5 worm cellular contexts compared by ENCODE assay signal in genomic region chrX:8386068-8386851, ce11.
TF ChIP-seq lines count a peak whose summit lies in the region.

No protein-coding gene starts in this region.

TF ChIP-seq in whole organism, L1 larva, 84 proteins besides CTCF, POLR2A, EP300 and RAD21 (continues in another document):
- TF ChIP-seq egl-13 (tag; optimal IDR thresholded peaks at IDR 0.05; lab: Kevin White, UChicago) = peak; percentile 40
- TF ChIP-seq ceh-82 (tag; optimal IDR thresholded peaks at IDR 0.05; lab: Kevin White, UChicago) = peak; percentile 15 to 35 (median 34)
- no peak for TF ChIP-seq nhr-237 (tag; optimal IDR thresholded peaks at IDR 0.05; lab: Kevin White, UChicago)
- peak; percentile 59 for TF ChIP-seq tbx-2 (tag; optimal IDR thresholded peaks at IDR 0.05; lab: Kevin White, UChicago)
- TF ChIP-seq F16B12.6 (tag; optimal IDR thresholded peaks at IDR 0.05; lab: Kevin White, UChicago) = no peak
- no peak for TF ChIP-seq fkh-10 (GFP tag; optimal IDR thresholded peaks at IDR 0.05; lab: Kevin White, UChicago)
- TF ChIP-seq lin-14 (GFP tag; optimal IDR thresholded peaks at IDR 0.05; lab: Kevin White, UChicago) = peak; percentile 62
- peak; percentile 55 for TF ChIP-seq xbp-1 (tag; optimal IDR thresholded peaks at IDR 0.05; lab: Kevin White, UChicago)
- TF ChIP-seq efl-1 (optimal IDR thresholded peaks at IDR 0.05; lab: Kevin White, UChicago) = no peak
- peak in 1 of 2 experiments; percentile 77 for TF ChIP-seq efl-1 (GFP tag; optimal IDR thresholded peaks at IDR 0.05 in 1 of 2; lab: Kevin White, UChicago)
- TF ChIP-seq ceh-88 (GFP tag; IDR thresholded peaks at IDR 0.05; lab: Robert Waterston, UW) = no peak
- TF ChIP-seq ets-5 (GFP tag; IDR thresholded peaks at IDR 0.05; lab: Robert Waterston, UW) = no peak
- peak; percentile 11 for TF ChIP-seq sox-4 (tag; optimal IDR thresholded peaks at IDR 0.05; lab: Kevin White, UChicago)
- TF ChIP-seq pax-3 (tag; optimal IDR thresholded peaks at IDR 0.05; lab: Kevin White, UChicago) = no peak
- no peak for TF ChIP-seq hpl-2 (GFP tag; optimal IDR thresholded peaks at IDR 0.05; lab: Kevin White, UChicago)
- TF ChIP-seq mep-1 (tag; optimal IDR thresholded peaks at IDR 0.05; lab: Kevin White, UChicago) = peak; percentile 70
- 0 out of 2 replicates have a peak, but pooled peaks have one; percentile 13 for TF ChIP-seq mab-9 (GFP tag; IDR thresholded peaks at IDR 0.05; lab: Robert Waterston, UW)
- no peak for TF ChIP-seq Y116A8C.19 (tag; optimal IDR thresholded peaks at IDR 0.05; lab: Kevin White, UChicago; ENCODE audit: borderline replicate concordance)

TF ChIP-seq in whole organism, L3 larva, 47 proteins besides CTCF, POLR2A, EP300 and RAD21:
- TF ChIP-seq pha-4 (tag; optimal IDR thresholded peaks at IDR 0.05; lab: Kevin White, UChicago) (peak; percentile 60), tbx-2 (tag; optimal IDR thresholded peaks at IDR 0.05; lab: Kevin White, UChicago) (peak; percentile 8), egl-5 (tag; optimal IDR thresholded peaks at IDR 0.05; lab: Kevin White, UChicago) (peak; percentile 34), fkh-2 (tag; optimal IDR thresholded peaks at IDR 0.05; lab: Kevin White, UChicago) (no peak), nfya-1 (tag; optimal IDR thresholded peaks at IDR 0.05; lab: Kevin White, UChicago; ENCODE audit: insufficient read depth) (peak; percentile 54), elt-2 (tag; optimal IDR thresholded peaks at IDR 0.05; lab: Kevin White, UChicago) (peak; percentile 16), hmg-11 (tag; optimal IDR thresholded peaks at IDR 0.05; lab: Kevin White, UChicago) (peak; percentile 71), lsy-12 (tag; optimal IDR thresholded peaks at IDR 0.05; lab: Kevin White, UChicago) (peak; percentile 45), jun-1 (tag; optimal IDR thresholded peaks at IDR 0.05; lab: Kevin White, UChicago) (peak; percentile 12), pqm-1 (tag; optimal IDR thresholded peaks at IDR 0.05; lab: Kevin White, UChicago) (peak; percentile 46), nhr-11 (tag; optimal IDR thresholded peaks at IDR 0.05; lab: Kevin White, UChicago) (no peak), nhr-77 (tag; optimal IDR thresholded peaks at IDR 0.05; lab: Kevin White, UChicago) (no peak), lin-39 (tag; optimal IDR thresholded peaks at IDR 0.05; lab: Kevin White, UChicago) (peak; percentile 75)
TF ChIP-seq in whole organism, L3 larva: peak in this region for 10.

TF ChIP-seq in whole organism, early embryonic, 17 proteins besides CTCF, POLR2A, EP300 and RAD21:
- peak; percentile 87 for TF ChIP-seq tbx-11 (GFP tag; IDR thresholded peaks at IDR 0.05; lab: Robert Waterston, UW)
- TF ChIP-seq ets-7 (tag; optimal IDR thresholded peaks at IDR 0.05; lab: Kevin White, UChicago) = peak; percentile 81
- peak; percentile 83 for TF ChIP-seq aly-1 (tag; optimal IDR thresholded peaks at IDR 0.05; lab: Kevin White, UChicago)
- peak; percentile 68 for TF ChIP-seq B0310.2 (tag; optimal IDR thresholded peaks at IDR 0.05; lab: Kevin White, UChicago)
- TF ChIP-seq ceh-36 (tag; optimal IDR thresholded peaks at IDR 0.05; lab: Kevin White, UChicago) = peak; percentile 87
- TF ChIP-seq tbx-37 (GFP tag; conservative IDR thresholded peaks at IDR 0.05; lab: Robert Waterston, UW) = peak; percentile 81
- peak; percentile 63 for TF ChIP-seq tra-4 (tag; optimal IDR thresholded peaks at IDR 0.05; lab: Kevin White, UChicago)
- TF ChIP-seq hmbx-1 (tag; optimal IDR thresholded peaks at IDR 0.05; lab: Kevin White, UChicago) = peak; percentile 68
- peak; percentile 88 for TF ChIP-seq scrt-1 (GFP tag; IDR thresholded peaks at IDR 0.05; lab: Robert Waterston, UW)
- TF ChIP-seq hmg-4 (GFP tag; optimal IDR thresholded peaks at IDR 0.05; lab: Kevin White, UChicago) = peak; percentile 64
- TF ChIP-seq hnd-1 (tag; optimal IDR thresholded peaks at IDR 0.05; lab: Kevin White, UChicago) = peak; percentile 70
- TF ChIP-seq sea-1 (GFP tag; conservative IDR thresholded peaks at IDR 0.05; lab: Robert Waterston, UW) = peak; percentile 84
- peak; percentile 78 for TF ChIP-seq F13C5.2 (tag; optimal IDR thresholded peaks at IDR 0.05; lab: Kevin White, UChicago)
- peak; percentile 93 for TF ChIP-seq pes-1 (GFP tag; IDR thresholded peaks at IDR 0.05; lab: Robert Waterston, UW)
- peak; percentile 75 for TF ChIP-seq ceh-13 (GFP tag; optimal IDR thresholded peaks at IDR 0.05; lab: Kevin White, UChicago)
- TF ChIP-seq ama-1 (optimal IDR thresholded peaks at IDR 0.05; lab: Kevin White, UChicago) = no peak
- TF ChIP-seq flt-1 (GFP tag; IDR thresholded peaks at IDR 0.05; lab: Robert Waterston, UW) = peak; percentile 92

TF ChIP-seq in whole organism, midembryonic, 9 proteins besides CTCF, POLR2A, EP300 and RAD21:
- TF ChIP-seq ztf-23 (GFP tag; IDR thresholded peaks at IDR 0.05; lab: Robert Waterston, UW) = peak; percentile 89
- peak; percentile 55 for TF ChIP-seq cog-1 (tag; optimal IDR thresholded peaks at IDR 0.05; lab: Kevin White, UChicago)
- TF ChIP-seq T22C8.4 (GFP tag; IDR thresholded peaks at IDR 0.05; lab: Robert Waterston, UW) = peak; percentile 86
- peak; percentile 45 for TF ChIP-seq med-1 (GFP tag; optimal IDR thresholded peaks at IDR 0.05; lab: Kevin White, UChicago; ENCODE audit: insufficient read depth)
- TF ChIP-seq ref-1 (GFP tag; conservative IDR thresholded peaks at IDR 0.05; lab: Robert Waterston, UW) = peak; percentile 79
- TF ChIP-seq klf-2 (GFP tag; conservative IDR thresholded peaks at IDR 0.05; lab: Robert Waterston, UW) = peak; percentile 78
- TF ChIP-seq tab-1 (GFP tag; IDR thresholded peaks at IDR 0.05; lab: Robert Waterston, UW) = peak; percentile 89
- peak; percentile 92 for TF ChIP-seq flt-1 (GFP tag; IDR thresholded peaks at IDR 0.05; lab: Robert Waterston, UW)
- TF ChIP-seq ztf-29 (GFP tag; IDR thresholded peaks at IDR 0.05; lab: Robert Waterston, UW) = peak; percentile 85

TF ChIP-seq in whole organism, young adult, 124 proteins besides CTCF, POLR2A, EP300 and RAD21 (continues in another document):
- no peak for TF ChIP-seq F39B2.1 (GFP tag; IDR thresholded peaks at IDR 0.05; lab: Robert Waterston, UW)
- peak; percentile 30 for TF ChIP-seq egrh-3 (GFP tag; IDR thresholded peaks at IDR 0.05; lab: Robert Waterston, UW)
- no peak for TF ChIP-seq ceh-79 (tag; optimal IDR thresholded peaks at IDR 0.05; lab: Kevin White, UChicago)
- no peak for TF ChIP-seq hrde-1 (tag; optimal IDR thresholded peaks at IDR 0.05; lab: Kevin White, UChicago; ENCODE audit: borderline replicate concordance)
- TF ChIP-seq ztf-18 (tag; optimal IDR thresholded peaks at IDR 0.05; lab: Kevin White, UChicago) = peak; percentile 20
- TF ChIP-seq rpc-1 (optimal IDR thresholded peaks at IDR 0.05; lab: Kevin White, UChicago) = peak; percentile 73
- TF ChIP-seq rpc-1 (tag; optimal IDR thresholded peaks at IDR 0.05; lab: Kevin White, UChicago) = peak; percentile 85
- 0 out of 2 replicates have a peak, but pooled peaks have one; percentile 35 for TF ChIP-seq ztf-28 (GFP tag; IDR thresholded peaks at IDR 0.05; lab: Robert Waterston, UW)
- no peak for TF ChIP-seq Y67H2A.10 (GFP tag; conservative IDR thresholded peaks at IDR 0.05; lab: Robert Waterston, UW)
- peak; percentile 17 for TF ChIP-seq madf-10 (tag; optimal IDR thresholded peaks at IDR 0.05; lab: Kevin White, UChicago)
- peak; percentile 44 for TF ChIP-seq ZK185.1 (tag; optimal IDR thresholded peaks at IDR 0.05; lab: Kevin White, UChicago; ENCODE audit: poor library complexity, severe bottlenecking)
- TF ChIP-seq efl-1 (GFP tag; optimal IDR thresholded peaks at IDR 0.05; lab: Kevin White, UChicago) = no peak
- TF ChIP-seq dox-1 (GFP tag; IDR thresholded peaks at IDR 0.05; lab: Robert Waterston, UW) = peak; percentile 65
- no peak for TF ChIP-seq rec-8 (tag; optimal IDR thresholded peaks at IDR 0.05; lab: Kevin White, UChicago)
- no peak for TF ChIP-seq nhr-27 (tag; optimal IDR thresholded peaks at IDR 0.05; lab: Kevin White, UChicago)
- TF ChIP-seq fkh-3 (tag; optimal IDR thresholded peaks at IDR 0.05; lab: Kevin White, UChicago) = no peak
- TF ChIP-seq ztf-26 (tag; optimal IDR thresholded peaks at IDR 0.05; lab: Kevin White, UChicago) = peak; percentile 7
- TF ChIP-seq pha-4 (tag; optimal IDR thresholded peaks at IDR 0.05; lab: Kevin White, UChicago) = no peak
- no peak for TF ChIP-seq ets-4 (GFP tag; optimal IDR thresholded peaks at IDR 0.05; lab: Kevin White, UChicago)
- peak; percentile 36 for TF ChIP-seq lin-40 (tag; optimal IDR thresholded peaks at IDR 0.05; lab: Kevin White, UChicago)
- TF ChIP-seq madf-6 (GFP tag; IDR thresholded peaks at IDR 0.05; lab: Robert Waterston, UW) = peak; percentile 48; the same call in 1 of the 2 replicates
- TF ChIP-seq zim-3 (tag; optimal IDR thresholded peaks at IDR 0.05; lab: Kevin White, UChicago) = peak; percentile 55
- TF ChIP-seq mxl-1 (tag; optimal IDR thresholded peaks at IDR 0.05; lab: Kevin White, UChicago) = peak; percentile 33
- peak; percentile 43 for TF ChIP-seq snpc-1.1 (tag; optimal IDR thresholded peaks at IDR 0.05; lab: Kevin White, UChicago; ENCODE audit: insufficient read depth)
- TF ChIP-seq sptf-2 (GFP tag; optimal IDR thresholded peaks at IDR 0.05; lab: Kevin White, UChicago) = no peak
- no peak for TF ChIP-seq zfh-2 (GFP tag; conservative IDR thresholded peaks at IDR 0.05; lab: Robert Waterston, UW)
- TF ChIP-seq cebp-1 (GFP tag; IDR thresholded peaks at IDR 0.05; lab: Robert Waterston, UW) = peak; percentile 46; the same call in 1 of the 2 replicates
- TF ChIP-seq cebp-1 (tag; optimal IDR thresholded peaks at IDR 0.05; lab: Kevin White, UChicago) = peak; percentile 29
- TF ChIP-seq lin-35 (GFP tag; optimal IDR thresholded peaks at IDR 0.05; lab: Kevin White, UChicago) = peak in 1 of 3 experiments; percentile 75
- TF ChIP-seq mcd-1 (GFP tag; IDR thresholded peaks at IDR 0.05; lab: Robert Waterston, UW) = 0 out of 2 replicates have a peak, but pooled peaks have one; percentile 9
- peak; percentile 73 for TF ChIP-seq rcor-1 (GFP tag; IDR thresholded peaks at IDR 0.05; lab: Robert Waterston, UW)
- TF ChIP-seq nfyb-1 (GFP tag; IDR thresholded peaks at IDR 0.05; lab: Robert Waterston, UW) = peak; percentile 62
- TF ChIP-seq madf-8 (GFP tag; conservative IDR thresholded peaks at IDR 0.05; lab: Robert Waterston, UW) = no peak
- TF ChIP-seq F23B12.7 (tag; optimal IDR thresholded peaks at IDR 0.05; lab: Kevin White, UChicago; ENCODE audit: insufficient read depth) = peak; percentile 60
- no peak for TF ChIP-seq ccch-3 (GFP tag; optimal IDR thresholded peaks at IDR 0.05; lab: Kevin White, UChicago)
- TF ChIP-seq nhr-120 (GFP tag; IDR thresholded peaks at IDR 0.05; lab: Robert Waterston, UW) = no peak
- TF ChIP-seq ztf-6 (GFP tag; IDR thresholded peaks at IDR 0.05; lab: Robert Waterston, UW) = no peak
- TF ChIP-seq B0261.1 (tag; optimal IDR thresholded peaks at IDR 0.05; lab: Kevin White, UChicago) = peak; percentile 90
- TF ChIP-seq K11D2.4 (GFP tag; IDR thresholded peaks at IDR 0.05; lab: Robert Waterston, UW) = peak; percentile 64
- TF ChIP-seq lir-1 (GFP tag; conservative IDR thresholded peaks at IDR 0.05; lab: Robert Waterston, UW) = 0 out of 2 replicates have a peak, but pooled peaks have one; percentile 34

Comparison
In these comparisons a context has a peak if more than half of its experiments do, and no peak if none do; other contexts are left out.
1. Of the 8 proteins assayed by ChIP-seq in both whole organism, young adult and whole organism, L1 larva: peak only in whole organism, young adult: snpc-4; only in whole organism, L1 larva: nhr-90; in both: none; in neither: 3; mixed calls (peak in some experiments, not most) for 3.